Worm (Caenorhabditis elegans): ENCODE results near the gene ddx-23.

DNA sequence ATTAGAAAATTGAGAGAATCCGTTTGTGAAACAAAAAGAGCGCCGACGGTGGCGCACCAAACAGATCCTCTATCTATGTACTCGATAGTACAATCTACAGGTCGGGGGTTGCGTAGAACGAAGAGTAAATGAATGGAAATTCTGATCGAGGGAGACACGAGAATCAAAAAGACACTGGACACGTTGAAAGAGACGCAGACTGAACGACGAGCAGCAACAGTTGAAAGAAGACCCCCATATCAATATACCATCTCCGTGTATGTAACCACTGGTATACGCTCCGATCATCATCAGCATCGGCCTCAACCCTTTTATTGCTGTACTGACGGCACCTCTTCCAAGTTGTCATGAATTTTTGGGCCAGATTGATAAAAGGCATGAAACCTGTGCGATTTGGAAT lies 16.8 kb downstream of the ddx-23 start:
- TF ChIP-seq nhr-237 (tag; optimal IDR thresholded peaks at IDR 0.05) (no peak), ham-2 (GFP tag; optimal IDR thresholded peaks at IDR 0.05) (no peak), ztf-11 (tag; optimal IDR thresholded peaks at IDR 0.05) (no peak), nhr-12 (tag; optimal IDR thresholded peaks at IDR 0.05) (no peak), mab-5 (tag; optimal IDR thresholded peaks at IDR 0.05) (no peak), ceh-83 (GFP tag; optimal IDR thresholded peaks at IDR 0.05) (no peak), cnd-1 (tag; optimal IDR thresholded peaks at IDR 0.05) (no peak), unc-62 (GFP tag; optimal IDR thresholded peaks at IDR 0.05) (no peak), ces-1 (GFP tag; optimal IDR thresholded peaks at IDR 0.05) (no peak), nhr-28 (tag; optimal IDR thresholded peaks at IDR 0.05) (no peak), nhr-76 (tag; optimal IDR thresholded peaks at IDR 0.05) (no peak), pha-4 (tag; optimal IDR thresholded peaks at IDR 0.05) (no peak)
